Fruit fly (Drosophila melanogaster) whole organism, embryonic: ENCODE results near the gene CG11674.

Experiments used
- Abd-B ChIP-seq: fragments of 200-800 bp; sonication (Bioruptor generic); optimal IDR thresholded peaks from 2 replicates; lab custom pipeline; 2018; ENCODE audit warnings: missing biosample characterization, mild to moderate bottlenecking, missing genetic modification characterization, moderate library complexity
- BEAF-32 ChIP-seq: fragments of 200-800 bp; sonication (Bioruptor generic); optimal IDR thresholded peaks from 3 replicates; lab custom pipeline; 2017; ENCODE audit warnings: missing biosample characterization, missing genetic modification characterization, mild to moderate bottlenecking, moderate library complexity, missing genetic modification reagents
- Bgb ChIP-seq: fragments of 200-800 bp; sonication (Bioruptor generic); IDR thresholded peaks from 2 replicates; pipeline ENCODE4 v1.3.6; 2022; ENCODE audit warnings: missing biosample characterization, missing genetic modification characterization; ENCODE audit not compliant: partially characterized antibody
- CG10321 ChIP-seq: fragments of 200-800 bp; sonication (Bioruptor generic); IDR thresholded peaks from 2 replicates; pipeline ENCODE4 v1.3.6; 2022; ENCODE audit warnings: missing biosample characterization, missing genetic modification characterization
- CG10959 ChIP-seq: fragments of 200-800 bp; sonication (Bioruptor generic); IDR thresholded peaks from 2 replicates; pipeline ENCODE4 v1.3.6; 2022; ENCODE audit warnings: missing biosample characterization, missing genetic modification characterization
- CG11398 ChIP-seq: fragments of 200-800 bp; sonication (Bioruptor generic); optimal IDR thresholded peaks from 2 replicates; lab custom pipeline; 2016; ENCODE audit warnings: missing biosample characterization, missing genetic modification characterization
- CG11456 ChIP-seq: fragments of 200-800 bp; sonication (Bioruptor generic); IDR thresholded peaks from 3 replicates; pipeline ENCODE4 v1.3.6; 2022; ENCODE audit warnings: missing biosample characterization, missing genetic modification characterization
- CG12155 ChIP-seq: fragments of 200-800 bp; sonication (Bioruptor generic); optimal IDR thresholded peaks from 3 replicates; lab custom pipeline; 2016; ENCODE audit warnings: missing biosample characterization, missing genetic modification characterization
- CG12219 ChIP-seq: fragments of 200-800 bp; sonication (Bioruptor generic); optimal IDR thresholded peaks from 3 replicates; lab custom pipeline; 2018; ENCODE audit warnings: missing biosample characterization, mild to moderate bottlenecking, missing genetic modification characterization
- CG12236 ChIP-seq: fragments of 200-800 bp; sonication (Bioruptor generic); optimal IDR thresholded peaks from 2 replicates; lab custom pipeline; 2016; ENCODE audit warnings: missing biosample characterization, missing genetic modification characterization
- CG17361 ChIP-seq: fragments of 200-800 bp; sonication (Bioruptor generic); IDR thresholded peaks from 3 replicates; pipeline ENCODE4 v1.3.6; 2022; ENCODE audit warnings: missing biosample characterization, missing genetic modification characterization
- CG31441 ChIP-seq: fragments of 200-800 bp; sonication (Bioruptor generic); IDR thresholded peaks from 2 replicates; pipeline ENCODE4 v1.3.6; 2022; ENCODE audit warnings: missing biosample characterization, missing genetic modification characterization
- CG32532 ChIP-seq: fragments of 200-800 bp; sonication (Bioruptor generic); IDR thresholded peaks from 2 replicates; pipeline ENCODE4 v1.3.6; 2022; ENCODE audit warnings: missing biosample characterization, missing genetic modification characterization
- CG32767 ChIP-seq: fragments of 200-800 bp; sonication (Bioruptor generic); IDR thresholded peaks from 2 replicates; pipeline ENCODE4 v1.3.6; 2022; ENCODE audit warnings: missing biosample characterization, missing genetic modification characterization
- CG3726 ChIP-seq: fragments of 200-800 bp; sonication (Bioruptor generic); IDR thresholded peaks from 3 replicates; pipeline ENCODE4, ENCODE4 v1.3.6; 2022; ENCODE audit warnings: missing biosample characterization, missing genetic modification characterization
- CG4282 ChIP-seq: fragments of 200-800 bp; sonication (Bioruptor generic); optimal IDR thresholded peaks from 2 replicates; lab custom pipeline; 2016; ENCODE audit warnings: missing biosample characterization, missing genetic modification characterization
- CG4328 ChIP-seq: fragments of 200-800 bp; sonication (Bioruptor generic); optimal IDR thresholded peaks from 3 replicates; lab custom pipeline; 2017; ENCODE audit warnings: missing biosample characterization, missing genetic modification reagents, missing genetic modification characterization
- CG5245 ChIP-seq: fragments of 200-800 bp; sonication (Bioruptor generic); optimal IDR thresholded peaks from 3 replicates; lab custom pipeline; 2016; ENCODE audit warnings: missing biosample characterization, missing genetic modification characterization
- CG7271 ChIP-seq: fragments of 200-800 bp; sonication (Bioruptor generic); optimal IDR thresholded peaks from 2 replicates; lab custom pipeline; 2018; ENCODE audit warnings: missing biosample characterization, mild to moderate bottlenecking, missing genetic modification characterization, moderate library complexity
- CG8924 ChIP-seq: fragments of 200-800 bp; optimal IDR thresholded peaks from 3 replicates; lab custom pipeline; 2019; ENCODE audit warnings: missing biosample characterization, mild to moderate bottlenecking, missing genetic modification characterization, moderate library complexity
- CG9817 ChIP-seq: fragments of 200-800 bp; sonication (Bioruptor generic); optimal IDR thresholded peaks from 2 replicates; lab custom pipeline; 2018; ENCODE audit warnings: missing biosample characterization, mild to moderate bottlenecking, missing genetic modification characterization, moderate library complexity
- Camta ChIP-seq: fragments of 200-800 bp; sonication (Bioruptor generic); optimal IDR thresholded peaks from 2 replicates; lab custom pipeline; 2016; ENCODE audit warnings: missing biosample characterization, missing genetic modification characterization
- CkIIα-i1 ChIP-seq: fragments of 200-800 bp; sonication (Bioruptor generic); IDR thresholded peaks from 2 replicates; pipeline ENCODE4 v1.3.6; 2022; ENCODE audit warnings: missing biosample characterization, missing genetic modification characterization
- D19A ChIP-seq: fragments of 200-800 bp; optimal IDR thresholded peaks from 3 replicates; lab custom pipeline; 2019; ENCODE audit warnings: missing biosample characterization, mild to moderate bottlenecking, missing genetic modification characterization, moderate library complexity
- Drgx ChIP-seq: fragments of 200-800 bp; sonication (Bioruptor generic); IDR thresholded peaks from 2 replicates; pipeline ENCODE4 v1.3.6; 2022; ENCODE audit warnings: missing biosample characterization, missing genetic modification characterization
- Elba2 ChIP-seq: fragments of 200-800 bp; sonication (Bioruptor generic); optimal IDR thresholded peaks from 3 replicates; lab custom pipeline; 2016; ENCODE audit warnings: missing biosample characterization, missing genetic modification characterization
- Hand ChIP-seq: fragments of 200-800 bp; sonication (Bioruptor generic); optimal IDR thresholded peaks from 2 replicates; lab custom pipeline; 2017; ENCODE audit warnings: mild to moderate bottlenecking, missing biosample characterization, missing genetic modification reagents, missing genetic modification characterization
- Hmr ChIP-seq: fragments of 200-800 bp; sonication (Bioruptor generic); optimal IDR thresholded peaks from 3 replicates; lab custom pipeline; 2017; ENCODE audit warnings: mild to moderate bottlenecking, missing biosample characterization, missing genetic modification reagents, missing genetic modification characterization
- Hmx ChIP-seq: fragments of 200-800 bp; sonication (Bioruptor generic); optimal IDR thresholded peaks from 2 replicates; lab custom pipeline; 2016; ENCODE audit warnings: missing biosample characterization, missing genetic modification characterization
- MESR4 ChIP-seq: fragments of 200-800 bp; sonication (Bioruptor generic); optimal IDR thresholded peaks from 2 replicates; lab custom pipeline; 2018; ENCODE audit warnings: missing biosample characterization, mild to moderate bottlenecking, missing genetic modification characterization, moderate library complexity
- Myb ChIP-seq: fragments of 200-800 bp; sonication (Bioruptor generic); optimal IDR thresholded peaks from 2 replicates; lab custom pipeline; 2016; ENCODE audit warnings: missing biosample characterization, missing genetic modification characterization
- NK7.1 ChIP-seq: fragments of 200-800 bp; sonication (Bioruptor generic); optimal IDR thresholded peaks from 3 replicates; lab custom pipeline; 2016; ENCODE audit warnings: missing biosample characterization, missing genetic modification characterization
- Taf1 ChIP-seq: fragments of 200-800 bp; sonication (Bioruptor generic); IDR thresholded peaks from 2 replicates; pipeline ENCODE4 v1.3.6; 2022; ENCODE audit warnings: missing biosample characterization, missing genetic modification characterization
- Xrp1 ChIP-seq: fragments of 200-800 bp; sonication (Bioruptor generic); IDR thresholded peaks from 2 replicates; pipeline ENCODE4 v1.3.6; 2022; ENCODE audit warnings: missing biosample characterization, missing genetic modification characterization
- al ChIP-seq: fragments of 200-800 bp; sonication (Bioruptor generic); IDR thresholded peaks from 2 replicates; pipeline ENCODE4 v1.3.6; 2022; ENCODE audit warnings: missing biosample characterization, missing genetic modification characterization
- cas ChIP-seq: fragments of 200-800 bp; sonication (Bioruptor generic); IDR thresholded peaks from 2 replicates; pipeline ENCODE4 v1.3.6; 2022; ENCODE audit warnings: missing biosample characterization, missing genetic modification characterization
- chif ChIP-seq, 2 experiments: fragments of 200-800 bp; sonication (Bioruptor generic); optimal IDR thresholded peaks; 3 replicates each; lab custom pipeline; 2016; ENCODE audit warnings: missing biosample characterization in 2 of 2, missing genetic modification characterization in 2 of 2
- chn ChIP-seq: fragments of 200-800 bp; sonication (Bioruptor generic); optimal IDR thresholded peaks from 2 replicates; lab custom pipeline; 2016; ENCODE audit warnings: missing biosample characterization, missing genetic modification characterization
- corto ChIP-seq: fragments of 200-800 bp; sonication (Bioruptor generic); optimal IDR thresholded peaks from 2 replicates; lab custom pipeline; 2016; ENCODE audit warnings: missing biosample characterization, mild to moderate bottlenecking, missing genetic modification characterization, moderate library complexity
- dmrt99B ChIP-seq: fragments of 200-800 bp; sonication (Bioruptor generic); optimal IDR thresholded peaks from 2 replicates; lab custom pipeline; 2018; ENCODE audit warnings: missing biosample characterization, mild to moderate bottlenecking, missing genetic modification characterization, moderate library complexity
- esg ChIP-seq: fragments of 200-800 bp; sonication (Bioruptor generic); conservative IDR thresholded peaks from 2 replicates; pipeline ENCODE4 v1.3.6; 2022; ENCODE audit warnings: missing biosample characterization, missing genetic modification characterization
- exex ChIP-seq: fragments of 200-800 bp; sonication (Bioruptor generic); optimal IDR thresholded peaks from 4 replicates; lab custom pipeline; 2018; ENCODE audit warnings: missing biosample characterization, mild to moderate bottlenecking, missing genetic modification characterization, moderate library complexity
- fd64A ChIP-seq: fragments of 200-800 bp; sonication (Bioruptor generic); optimal IDR thresholded peaks from 3 replicates; lab custom pipeline; 2018; ENCODE audit warnings: missing biosample characterization, mild to moderate bottlenecking, missing genetic modification characterization
- her ChIP-seq: fragments of 200-800 bp; sonication (Bioruptor generic); optimal IDR thresholded peaks from 2 replicates; lab custom pipeline; 2016; ENCODE audit warnings: missing biosample characterization, missing genetic modification characterization
- inv ChIP-seq: fragments of 200-800 bp; sonication (Bioruptor generic); IDR thresholded peaks from 2 replicates; pipeline ENCODE4 v1.3.6; 2022; ENCODE audit warnings: missing biosample characterization, missing genetic modification characterization; ENCODE audit not compliant: partially characterized antibody
- kah ChIP-seq: fragments of 200-800 bp; sonication (Bioruptor generic); optimal IDR thresholded peaks from 2 replicates; lab custom pipeline; 2018; ENCODE audit warnings: missing biosample characterization, mild to moderate bottlenecking, missing genetic modification characterization
- ken ChIP-seq: fragments of 200-800 bp; sonication (Bioruptor generic); IDR thresholded peaks from 3 replicates; pipeline ENCODE4 v1.3.6; 2022; ENCODE audit warnings: missing biosample characterization, missing genetic modification characterization
- mirr ChIP-seq: fragments of 200-800 bp; sonication (Bioruptor generic); optimal IDR thresholded peaks from 3 replicates; lab custom pipeline; 2018; ENCODE audit warnings: missing biosample characterization, mild to moderate bottlenecking, missing genetic modification characterization
- seq ChIP-seq: fragments of 200-800 bp; sonication (Bioruptor generic); IDR thresholded peaks from 2 replicates; pipeline ENCODE4 v1.3.6; 2022; ENCODE audit warnings: missing biosample characterization, missing genetic modification characterization
- twi ChIP-seq: fragments of 200-800 bp; optimal IDR thresholded peaks from 2 replicates; lab custom pipeline; 2019; ENCODE audit warnings: missing biosample characterization, mild to moderate bottlenecking, missing genetic modification characterization, moderate library complexity
- wor ChIP-seq: fragments of 200-800 bp; sonication (Bioruptor generic); IDR thresholded peaks from 2 replicates; pipeline ENCODE4 v1.3.6; 2022; ENCODE audit warnings: missing biosample characterization, missing genetic modification characterization
- yki ChIP-seq: fragments of >200 bp; optimal IDR thresholded peaks from 3 replicates; lab custom pipeline; 2018

Gene CG11674

DNA sequence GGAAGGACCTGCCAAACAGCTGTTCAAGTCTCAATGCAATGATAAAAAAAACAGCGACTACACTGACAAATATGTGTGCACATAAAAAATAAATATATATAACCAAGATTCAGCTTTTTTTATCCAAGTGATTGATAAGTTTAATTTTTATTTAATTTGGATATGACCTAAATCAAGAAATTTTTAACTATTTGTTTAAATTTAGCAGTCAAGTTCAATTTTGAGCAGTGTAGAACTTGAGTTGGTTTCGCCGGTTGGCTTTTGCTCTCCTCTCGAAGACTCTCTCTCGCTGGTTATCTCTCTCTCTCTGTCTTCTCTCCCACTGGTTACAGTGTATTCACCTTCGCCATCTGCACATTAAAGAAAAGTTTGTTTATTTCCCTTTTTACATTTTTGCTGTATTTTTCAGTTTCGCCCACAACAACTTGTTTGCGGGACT, 7.6 kb downstream of the CG11674 start (continued):
- TF ChIP-seq CG8924 (tag; lab: Kevin White, UChicago) (peak; percentile 92), yki (lab: Kevin White, UChicago) (no peak), CG32532 (GFP tag; lab: Robert Waterston, UW) (peak; percentile 91), dmrt99B (tag; lab: Kevin White, UChicago) (peak; percentile 92), mirr (GFP tag; lab: Kevin White, UChicago) (no peak), Bgb (no peak), CG12236 (GFP tag; lab: Kevin White, UChicago) (peak; percentile 27), al (GFP tag; lab: Robert Waterston, UW) (peak; percentile 84), chif (GFP tag; optimal IDR thresholded peaks at IDR 0.05; lab: Kevin White, UChicago) (peak; percentile 73 to 81), corto (peak; percentile 77), kah (GFP tag; lab: Kevin White, UChicago) (peak; percentile 62), inv (GFP tag; lab: Robert Waterston, UW) (no peak), CG3726 (GFP tag; lab: Robert Waterston, UW) (peak; percentile 77; the same call in 2 of the 3 replicates), Hand (GFP tag; lab: Kevin White, UChicago) (peak; percentile 70), twi (tag; lab: Kevin White, UChicago) (peak; percentile 74), CkIIα-i1 (no peak), MESR4 (no peak), NK7.1 (peak; percentile 15), Drgx (GFP tag; lab: Robert Waterston, UW) (peak; percentile 97), CG17361 (GFP tag; lab: Robert Waterston, UW) (peak; percentile 92), CG31441 (GFP tag; lab: Robert Waterston, UW) (peak; percentile 96), exex (tag; lab: Kevin White, UChicago) (peak; percentile 43), CG7271 (tag; lab: Kevin White, UChicago) (peak; percentile 60), her (GFP tag; lab: Kevin White, UChicago) (no peak), CG9817 (tag; lab: Kevin White, UChicago) (peak; percentile 80), CG11398 (GFP tag; lab: Kevin White, UChicago) (no peak), Abd-B (peak; percentile 82), BEAF-32 (GFP tag; lab: Kevin White, UChicago) (no peak), Hmr (peak; percentile 92), CG11456 (GFP tag; lab: Robert Waterston, UW) (peak; percentile 81), CG12219 (GFP tag; lab: Kevin White, UChicago) (peak; percentile 69), Taf1 (GFP tag; lab: Robert Waterston, UW) (peak; percentile 74), CG4328 (GFP tag; lab: Kevin White, UChicago) (peak; percentile 59), CG12155 (GFP tag; lab: Kevin White, UChicago) (peak; percentile 88), chn (GFP tag; lab: Kevin White, UChicago) (peak; percentile 55), D19A (tag; lab: Kevin White, UChicago) (peak; percentile 84), Myb (peak; percentile 48), Xrp1 (peak; percentile 92), CG4282 (GFP tag; lab: Kevin White, UChicago) (no peak), cas (GFP tag; lab: Robert Waterston, UW) (peak; percentile 52; the same call in 1 of the 2 replicates), CG10959 (GFP tag; lab: Robert Waterston, UW) (peak; percentile 76), Camta (GFP tag; lab: Kevin White, UChicago) (peak; percentile 75), CG10321 (GFP tag; lab: Robert Waterston, UW) (peak; percentile 58), fd64A (no peak), ken (peak; percentile 79), CG32767 (peak; percentile 88), Elba2 (GFP tag; lab: Kevin White, UChicago) (peak; percentile 25), esg (peak; percentile 78), wor (peak; percentile 74), seq (peak; percentile 80), Hmx (peak; percentile 26), CG5245 (GFP tag; lab: Kevin White, UChicago) (peak; percentile 79)
